Fruit fly (Drosophila melanogaster): ENCODE measurements around the gene CG14316.

CG14316 gene

DNA sequence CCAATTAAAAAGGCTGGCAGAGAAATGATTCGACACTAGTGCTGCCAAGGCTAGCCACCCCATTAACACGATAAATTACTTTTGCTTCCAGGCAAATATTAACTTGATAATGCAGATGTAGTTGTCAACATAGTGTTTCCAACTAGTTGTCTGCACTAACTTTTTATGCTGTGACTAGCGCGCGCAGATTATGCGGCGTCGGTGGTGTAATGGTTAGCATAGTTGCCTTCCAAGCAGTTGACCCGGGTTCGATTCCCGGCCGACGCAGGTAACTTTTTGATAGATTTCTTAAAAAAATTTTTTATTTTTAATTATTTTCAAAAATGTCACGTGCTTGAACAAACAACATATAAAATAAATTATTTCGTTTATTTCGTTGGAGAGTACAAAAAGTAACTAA is 43.5 kb upstream of the CG14316 start:
- no peak for TF ChIP-seq lola (GFP tag; optimal IDR thresholded peaks at IDR 0.05)

- TF ChIP-seq br (GFP tag; optimal IDR thresholded peaks at IDR 0.05) (no peak), dl (GFP tag; optimal IDR thresholded peaks at IDR 0.05; ENCODE audit: insufficient read depth in 1 of 2, partially characterized antibody in 2 of 2) (no peak), dsf (GFP tag; optimal IDR thresholded peaks at IDR 0.05; ENCODE audit: borderline replicate concordance) (no peak), h (GFP tag; optimal IDR thresholded peaks at IDR 0.05) (no peak), rgr (GFP tag; optimal IDR thresholded peaks at IDR 0.05) (no peak), Mio (GFP tag; optimal IDR thresholded peaks at IDR 0.05) (no peak), fru (GFP tag; optimal IDR thresholded peaks at IDR 0.05) (no peak)
These were observed 40.2 kb upstream of the CG14316 start for dm6 chr3R:18111709-18112110.

- TF ChIP-seq Hr83 (GFP tag; optimal IDR thresholded peaks at IDR 0.05; ENCODE audit: poor library complexity, severe bottlenecking): no peak
- TF ChIP-seq pan (optimal IDR thresholded peaks at IDR 0.05): no peak
- no peak for TF ChIP-seq lola (GFP tag; optimal IDR thresholded peaks at IDR 0.05)
- no peak for TF ChIP-seq N (GFP tag; optimal IDR thresholded peaks at IDR 0.05)
- no peak for TF ChIP-seq brk (GFP tag; optimal IDR thresholded peaks at IDR 0.05)
- TF ChIP-seq Rel (GFP tag; optimal IDR thresholded peaks at IDR 0.05): no peak
- no peak for TF ChIP-seq Rel (tag; optimal IDR thresholded peaks at IDR 0.05)
- TF ChIP-seq rgr (GFP tag; optimal IDR thresholded peaks at IDR 0.05): no peak
- TF ChIP-seq Hnf4 (GFP tag; optimal IDR thresholded peaks at IDR 0.05): no peak
- no peak for TF ChIP-seq Abd-B (GFP tag; optimal IDR thresholded peaks at IDR 0.05)
- TF ChIP-seq Myc (optimal IDR thresholded peaks at IDR 0.05): no peak
- TF ChIP-seq Hr78 (GFP tag; optimal IDR thresholded peaks at IDR 0.05): no peak
- TF ChIP-seq CG9705 (GFP tag; optimal IDR thresholded peaks at IDR 0.05): no peak
- no peak for TF ChIP-seq sv (GFP tag; optimal IDR thresholded peaks at IDR 0.05)
- TF ChIP-seq fru (GFP tag; optimal IDR thresholded peaks at IDR 0.05): no peak
- TF ChIP-seq tai (GFP tag; optimal IDR thresholded peaks at IDR 0.05): no peak
- no peak for TF ChIP-seq HLH106 (tag; optimal IDR thresholded peaks at IDR 0.05)
- no peak for TF ChIP-seq usp (GFP tag; optimal IDR thresholded peaks at IDR 0.05)
- no peak for TF ChIP-seq Dfd (GFP tag; optimal IDR thresholded peaks at IDR 0.05)
- no peak for TF ChIP-seq jim (GFP tag; optimal IDR thresholded peaks at IDR 0.05)
These were observed 37.1 kb upstream of the CG14316 start for dm6 chr3R:18114834-18115233.

DNA sequence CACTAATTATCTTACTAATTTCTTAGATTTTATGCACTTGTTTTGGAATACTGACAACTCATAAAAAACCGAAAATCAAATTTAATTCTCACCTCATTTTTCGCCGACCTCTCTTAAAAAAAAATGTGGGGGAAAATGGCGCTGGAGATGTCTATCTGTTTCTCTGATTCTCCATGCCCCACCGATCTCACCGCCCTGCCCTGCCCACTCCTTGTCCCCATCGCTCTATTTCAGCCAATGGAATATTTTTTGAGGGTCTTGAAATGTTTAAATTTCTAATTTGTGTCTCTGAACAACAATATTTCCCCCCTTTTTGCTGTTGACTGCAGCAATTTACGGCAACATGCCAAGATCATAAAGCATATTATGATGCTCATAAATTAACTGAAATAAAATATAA is 34.4 kb upstream of the CG14316 start:
- TF ChIP-seq Sp1 (GFP tag; optimal IDR thresholded peaks at IDR 0.05): no peak
- TF ChIP-seq psq (GFP tag; optimal IDR thresholded peaks at IDR 0.05): no peak
- no peak for TF ChIP-seq woc (GFP tag; optimal IDR thresholded peaks at IDR 0.05)
- TF ChIP-seq Jra (GFP tag; optimal IDR thresholded peaks at IDR 0.05): no peak
- no peak for TF ChIP-seq HLH106 (tag; optimal IDR thresholded peaks at IDR 0.05)
- TF ChIP-seq pan (optimal IDR thresholded peaks at IDR 0.05): no peak
- TF ChIP-seq dl (GFP tag; optimal IDR thresholded peaks at IDR 0.05; ENCODE audit: insufficient read depth in 1 of 2, partially characterized antibody in 2 of 2): no peak

- TF ChIP-seq Hnf4 (GFP tag; optimal IDR thresholded peaks at IDR 0.05) (no peak), OdsH (GFP tag; optimal IDR thresholded peaks at IDR 0.05) (no peak), Hr83 (GFP tag; optimal IDR thresholded peaks at IDR 0.05; ENCODE audit: poor library complexity, severe bottlenecking) (no peak), jim (GFP tag; optimal IDR thresholded peaks at IDR 0.05) (no peak), Dif (GFP tag; optimal IDR thresholded peaks at IDR 0.05; ENCODE audit: partially characterized antibody) (no peak), Rel (GFP tag; optimal IDR thresholded peaks at IDR 0.05) (no peak), Rel (tag; optimal IDR thresholded peaks at IDR 0.05) (no peak), Myc (optimal IDR thresholded peaks at IDR 0.05) (no peak)
These were observed 33.7 kb upstream of the CG14316 start for dm6 chr3R:18118239-18118638.

DNA sequence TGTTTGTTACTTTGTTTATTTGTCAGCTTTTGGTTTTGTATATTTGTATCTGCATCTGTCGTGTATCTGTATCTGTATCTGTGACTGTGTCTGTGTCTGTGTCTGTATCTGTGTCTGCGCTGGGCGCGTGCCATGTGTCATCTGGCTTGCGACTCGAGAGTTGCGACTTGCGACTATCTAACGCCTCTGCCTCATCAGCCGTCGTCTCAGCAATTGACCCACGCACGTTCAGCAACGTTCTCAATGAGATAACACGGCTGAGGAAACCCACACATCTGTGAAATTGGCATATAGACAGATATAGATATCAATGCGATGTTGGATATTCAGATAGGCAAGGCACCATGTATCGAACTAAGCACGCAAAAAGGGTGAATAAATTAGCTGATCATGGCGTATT is 33.2 kb upstream of the CG14316 start:
- no peak for TF ChIP-seq lola (GFP tag; optimal IDR thresholded peaks at IDR 0.05)
- no peak for TF ChIP-seq tai (GFP tag; optimal IDR thresholded peaks at IDR 0.05)
- no peak for TF ChIP-seq Hr83 (GFP tag; optimal IDR thresholded peaks at IDR 0.05; ENCODE audit: poor library complexity, severe bottlenecking)
- TF ChIP-seq Rel (GFP tag; optimal IDR thresholded peaks at IDR 0.05): no peak
- no peak for TF ChIP-seq Rel (tag; optimal IDR thresholded peaks at IDR 0.05)
- TF ChIP-seq psq (GFP tag; optimal IDR thresholded peaks at IDR 0.05): no peak
- TF ChIP-seq br (GFP tag; optimal IDR thresholded peaks at IDR 0.05): no peak
- TF ChIP-seq foxo (GFP tag; optimal IDR thresholded peaks at IDR 0.05): no peak
- TF ChIP-seq woc (GFP tag; optimal IDR thresholded peaks at IDR 0.05): no peak

Measured in whole organism, wandering third instar larva.